Fruit fly (Drosophila melanogaster) whole organism, pupa: ENCODE results near the gene CG3916.

ENCODE experiments used
- CG10348 ChIP-seq: fragments of 200-800 bp; sonication (Bioruptor generic); IDR thresholded peaks from 2 replicates; pipeline ENCODE4 v1.3.6; 2022; ENCODE audit warnings: missing biosample characterization, missing genetic modification characterization
- CG12605 ChIP-seq: fragments of 200-800 bp; sonication (Bioruptor generic); IDR thresholded peaks from 2 replicates; pipeline ENCODE4 v1.3.6; 2022; ENCODE audit warnings: missing biosample characterization, missing genetic modification characterization
- CG13204 ChIP-seq: fragments of 200-800 bp; sonication (Bioruptor generic); optimal IDR thresholded peaks from 2 replicates; lab custom pipeline; 2018; ENCODE audit warnings: missing biosample characterization, mild to moderate bottlenecking, missing genetic modification characterization, moderate library complexity
- CG14655 ChIP-seq: fragments of 200-800 bp; sonication (Bioruptor generic); optimal IDR thresholded peaks from 3 replicates; lab custom pipeline; 2017; ENCODE audit warnings: mild to moderate bottlenecking, missing biosample characterization, missing genetic modification reagents, missing genetic modification characterization
- CG15710 ChIP-seq: fragments of 200-800 bp; sonication (Bioruptor generic); optimal IDR thresholded peaks from 2 replicates; lab custom pipeline; 2018; ENCODE audit warnings: missing biosample characterization, mild to moderate bottlenecking, missing genetic modification characterization, moderate library complexity
- CG17806 ChIP-seq: fragments of 200-800 bp; sonication (Bioruptor generic); optimal IDR thresholded peaks from 2 replicates; lab custom pipeline; 2018; ENCODE audit warnings: missing biosample characterization, mild to moderate bottlenecking, missing genetic modification characterization, moderate library complexity
- CG32121 ChIP-seq: fragments of 200-800 bp; sonication (Bioruptor generic); IDR thresholded peaks from 2 replicates; pipeline ENCODE4 v1.3.6; 2022; ENCODE audit warnings: missing biosample characterization, missing genetic modification characterization
- CG34367 ChIP-seq: fragments of 200-800 bp; sonication (Bioruptor generic); optimal IDR thresholded peaks from 2 replicates; lab custom pipeline; 2018; ENCODE audit warnings: missing biosample characterization, mild to moderate bottlenecking, missing genetic modification characterization
- CG4496 ChIP-seq: fragments of 200-800 bp; sonication (Bioruptor generic); IDR thresholded peaks from 3 replicates; pipeline ENCODE4 v1.3.6; 2022; ENCODE audit warnings: missing biosample characterization, missing genetic modification characterization
- CG8159 ChIP-seq: fragments of 200-800 bp; sonication (Bioruptor generic); optimal IDR thresholded peaks from 3 replicates; lab custom pipeline; 2018; ENCODE audit warnings: missing biosample characterization, mild to moderate bottlenecking, missing genetic modification characterization, moderate library complexity
- CG8301 ChIP-seq: fragments of 200-800 bp; sonication (Bioruptor generic); optimal IDR thresholded peaks from 2 replicates; lab custom pipeline; 2018; ENCODE audit warnings: missing biosample characterization, mild to moderate bottlenecking, missing genetic modification characterization
- CG9948 ChIP-seq: fragments of 200-800 bp; sonication (Bioruptor generic); optimal IDR thresholded peaks from 2 replicates; lab custom pipeline; 2018; ENCODE audit warnings: missing biosample characterization, mild to moderate bottlenecking, missing genetic modification characterization, moderate library complexity
- D1 ChIP-seq: fragments of 200-800 bp; sonication (Bioruptor generic); optimal IDR thresholded peaks from 2 replicates; lab custom pipeline; 2018; ENCODE audit warnings: missing biosample characterization, mild to moderate bottlenecking, missing genetic modification characterization, moderate library complexity
- EcR ChIP-seq: fragments of 200-800 bp; sonication (Bioruptor generic); optimal IDR thresholded peaks from 3 replicates; lab custom pipeline; 2019; ENCODE audit warnings: missing biosample characterization, missing genetic modification characterization, mild to moderate bottlenecking, moderate library complexity, missing genetic modification reagents
- Ets98B ChIP-seq: fragments of 200-800 bp; sonication (Bioruptor generic); IDR thresholded peaks from 2 replicates; pipeline ENCODE4 v1.3.6; 2022; ENCODE audit warnings: missing biosample characterization, missing genetic modification characterization
- Pif1A ChIP-seq: fragments of 200-800 bp; sonication (Bioruptor generic); optimal IDR thresholded peaks from 3 replicates; lab custom pipeline; 2016; ENCODE audit warnings: missing biosample characterization, missing genetic modification characterization
- Pif1B ChIP-seq: fragments of 200-800 bp; sonication (Bioruptor generic); optimal IDR thresholded peaks from 3 replicates; lab custom pipeline; 2016; ENCODE audit warnings: missing biosample characterization, missing genetic modification characterization
- Snoo ChIP-seq: fragments of 200-800 bp; sonication (Bioruptor generic); optimal IDR thresholded peaks from 3 replicates; lab custom pipeline; 2017; ENCODE audit warnings: missing biosample characterization, mild to moderate bottlenecking, missing genetic modification characterization, inconsistent platforms
- fd96Ca ChIP-seq: fragments of 200-800 bp; sonication (Bioruptor generic); IDR thresholded peaks from 3 replicates; pipeline ENCODE4 v1.3.6; 2022; ENCODE audit warnings: missing biosample characterization, missing genetic modification characterization
- gl ChIP-seq: fragments of 200-800 bp; sonication (Bioruptor generic); optimal IDR thresholded peaks from 2 replicates; lab custom pipeline; 2018; ENCODE audit warnings: missing biosample characterization, mild to moderate bottlenecking, missing genetic modification characterization
- rn ChIP-seq: fragments of 200-800 bp; sonication (Bioruptor generic); IDR thresholded peaks from 2 replicates; pipeline ENCODE4 v1.3.6; 2022; ENCODE audit warnings: missing biosample characterization, missing genetic modification characterization

Gene CG3916

dm6 chr3R:12229113-12229512 lies at the start of gene CG3916:
TSS of gene CG3916 (plus strand) at chr3R:12229413.
- TF ChIP-seq CG32121 (GFP tag; lab: Robert Waterston, UW), result no peak
- no peak for TF ChIP-seq gl (tag; lab: Kevin White, UChicago)
- no peak for TF ChIP-seq CG17806
- TF ChIP-seq CG15710 (tag; lab: Kevin White, UChicago), result no peak
- TF ChIP-seq EcR, result no peak
- TF ChIP-seq CG14655, result no peak
- no peak for TF ChIP-seq Pif1B
- TF ChIP-seq Snoo (tag; lab: Kevin White, UChicago), result no peak
- TF ChIP-seq fd96Ca, result no peak
- no peak for TF ChIP-seq CG13204 (GFP tag; lab: Kevin White, UChicago)
- no peak for TF ChIP-seq D1
- no peak for TF ChIP-seq CG34367
- no peak for TF ChIP-seq CG4496 (GFP tag; lab: Robert Waterston, UW)
- no peak for TF ChIP-seq Pif1A (GFP tag; lab: Kevin White, UChicago)
- TF ChIP-seq CG9948 (tag; lab: Kevin White, UChicago), result no peak
- no peak for TF ChIP-seq rn

DNA sequence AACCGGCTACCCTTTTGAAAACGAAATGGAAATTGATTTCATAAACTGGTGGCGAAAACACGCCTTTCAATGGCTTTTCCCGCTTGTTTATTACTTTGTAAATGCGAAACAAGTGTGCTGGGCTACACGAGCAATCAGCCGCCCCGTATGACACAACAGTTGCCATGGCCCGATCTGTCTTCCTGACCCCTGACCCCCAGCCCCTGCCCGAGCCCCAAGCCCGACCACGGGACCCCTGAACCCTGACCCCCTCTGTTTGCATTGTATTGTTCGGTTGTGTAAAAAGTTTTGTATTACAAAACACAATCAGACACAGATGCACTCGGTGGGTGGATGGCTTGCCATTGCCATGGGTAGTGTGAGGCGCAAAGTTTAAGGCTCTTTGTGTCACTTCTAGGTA lies 43.6 kb upstream of the CG3916 start:
- no peak for TF ChIP-seq rn
- TF ChIP-seq CG34367, result no peak
- TF ChIP-seq EcR, result no peak

- TF ChIP-seq CG17806, result no peak
- no peak for TF ChIP-seq CG14655
- TF ChIP-seq gl (tag; lab: Kevin White, UChicago), result no peak
- no peak for TF ChIP-seq CG4496 (GFP tag; lab: Robert Waterston, UW)
- TF ChIP-seq Pif1A (GFP tag; lab: Kevin White, UChicago), result no peak
- TF ChIP-seq CG8301 (tag; lab: Kevin White, UChicago), result no peak
- no peak for TF ChIP-seq fd96Ca
Measured at dm6 chr3R:12194911-12195310, 34.3 kb upstream of the CG3916 start, which contains the start of the genes eIF3d2 and CG43450. TSS of gene eIF3d2 (minus strand) at chr3R:12195011. TSS of gene CG43450 (plus strand) at chr3R:12195294.

dm6 chr3R:12196100-12196499 lies 33.1 kb upstream of the CG3916 start:
- TF ChIP-seq CG17806 (no peak), Snoo (tag; lab: Kevin White, UChicago) (no peak), CG8301 (tag; lab: Kevin White, UChicago) (no peak), CG15710 (tag; lab: Kevin White, UChicago) (peak; percentile 55), CG9948 (tag; lab: Kevin White, UChicago) (no peak), Pif1A (GFP tag; lab: Kevin White, UChicago) (peak; percentile 8), CG32121 (GFP tag; lab: Robert Waterston, UW) (no peak), Pif1B (no peak), fd96Ca (no peak), CG12605 (GFP tag; lab: Robert Waterston, UW) (no peak), CG14655 (peak; percentile 37), CG4496 (GFP tag; lab: Robert Waterston, UW) (0 out of 3 replicates have a peak, but pooled peaks have one; percentile 31), CG10348 (no peak), rn (no peak), EcR (no peak), CG8159 (tag; lab: Kevin White, UChicago) (peak; percentile 53), CG34367 (no peak), D1 (no peak), Ets98B (no peak), CG13204 (GFP tag; lab: Kevin White, UChicago) (no peak)

dm6 chr3R:12197641-12198040 lies 31.6 kb upstream of the CG3916 start, which contains the start of gene Adk1:
TSS of gene Adk1 (plus strand) at chr3R:12197941.
- no peak for TF ChIP-seq CG15710 (tag; lab: Kevin White, UChicago)
- TF ChIP-seq gl (tag; lab: Kevin White, UChicago), result no peak
- TF ChIP-seq CG9948 (tag; lab: Kevin White, UChicago), result no peak

DNA sequence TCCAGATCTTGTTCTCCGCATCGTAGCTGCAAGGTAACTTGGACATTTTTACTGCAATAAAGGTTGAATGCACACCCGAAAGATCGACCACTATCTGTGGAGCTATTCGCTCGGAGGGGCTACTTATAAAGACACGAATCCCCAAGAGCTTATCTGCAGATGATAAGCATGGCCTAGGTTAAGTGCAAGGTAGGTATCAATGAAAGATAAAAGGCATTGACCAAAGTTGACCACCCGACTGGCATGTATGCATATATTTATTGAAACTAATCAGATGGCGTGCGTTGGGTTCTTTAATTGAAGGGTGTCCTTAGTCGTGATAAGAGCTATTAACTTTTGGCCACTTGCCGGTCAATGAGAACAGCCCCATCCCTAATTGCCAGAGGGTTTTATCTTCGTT lies 19.0 kb upstream of the CG3916 start, which contains the start of gene CG4830:
Gene CG4830 (minus strand): TSS at position 101 of the 400 bp plus-strand sequence.
- TF ChIP-seq gl (tag; lab: Kevin White, UChicago), result no peak
- TF ChIP-seq CG4496 (GFP tag; lab: Robert Waterston, UW), result no peak
- TF ChIP-seq EcR, result no peak
- no peak for TF ChIP-seq Snoo (tag; lab: Kevin White, UChicago)
- no peak for TF ChIP-seq CG12605 (GFP tag; lab: Robert Waterston, UW)

dm6 chr3R:12211552-12211951 lies 17.7 kb upstream of the CG3916 start:
- no peak for TF ChIP-seq CG12605 (GFP tag; lab: Robert Waterston, UW)
- TF ChIP-seq CG13204 (GFP tag; lab: Kevin White, UChicago), result no peak
- TF ChIP-seq CG4496 (GFP tag; lab: Robert Waterston, UW), result no peak
- TF ChIP-seq fd96Ca, result no peak
- TF ChIP-seq D1, result no peak
- no peak for TF ChIP-seq EcR
- no peak for TF ChIP-seq CG14655
- no peak for TF ChIP-seq CG15710 (tag; lab: Kevin White, UChicago)
- no peak for TF ChIP-seq CG10348
- TF ChIP-seq Pif1A (GFP tag; lab: Kevin White, UChicago), result no peak

DNA sequence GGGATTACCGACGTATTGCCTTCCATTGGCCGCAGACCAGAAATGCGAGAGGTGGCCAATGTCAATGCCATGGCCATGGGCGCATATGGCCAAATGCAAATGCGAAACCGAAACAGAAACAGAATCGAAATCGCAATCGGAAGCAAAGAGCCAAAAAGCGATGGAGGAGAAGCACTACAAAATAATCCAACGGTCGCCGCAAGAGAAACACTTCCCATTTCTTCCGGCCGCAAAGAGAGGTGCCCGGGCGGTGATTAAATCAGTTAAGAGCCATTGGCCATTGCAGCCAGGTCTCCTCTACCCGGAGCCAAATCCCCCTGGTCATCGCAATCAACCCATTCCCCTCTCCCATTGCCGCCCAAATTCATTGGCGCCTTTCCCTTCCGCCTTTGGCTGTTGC lies 15.0 kb upstream of the CG3916 start, which contains the start of gene CG14742:
Gene CG14742 (plus strand): TSS at position 301 of the 400 bp plus-strand sequence.
- TF ChIP-seq rn, result no peak
- TF ChIP-seq Pif1A (GFP tag; lab: Kevin White, UChicago), result no peak
- no peak for TF ChIP-seq CG9948 (tag; lab: Kevin White, UChicago)
- TF ChIP-seq gl (tag; lab: Kevin White, UChicago), result no peak
- no peak for TF ChIP-seq D1
- no peak for TF ChIP-seq Snoo (tag; lab: Kevin White, UChicago)
